Worm (Caenorhabditis elegans) whole organism, young adult: Measurements from ENCODE around the gene nduf-9.

Source experiments
- B0019.2 ChIP-seq: fragments of 200-800 bp; sonication (Bioruptor generic); conservative IDR thresholded peaks from 2 replicates; pipeline ENCODE4 v1.3.6; 2022; ENCODE audit warnings: missing genetic modification reagents, missing genetic modification characterization, missing compliant biosample characterization
- B0261.1 ChIP-seq: sonication (generic microtip); optimal IDR thresholded peaks from 2 replicates; lab custom pipeline; 2016; ENCODE audit warnings: mild to moderate bottlenecking, missing genetic modification characterization, moderate library complexity, missing compliant biosample characterization
- C06A6.2 ChIP-seq: fragments of 200-800 bp; sonication (Bioruptor generic); conservative IDR thresholded peaks from 2 replicates; pipeline ENCODE4 v1.3.6; 2022; ENCODE audit warnings: missing genetic modification characterization, missing compliant biosample characterization
- F22D6.2 ChIP-seq: sonication (generic microtip); optimal IDR thresholded peaks from 2 replicates; lab custom pipeline; 2016; ENCODE audit warnings: mild to moderate bottlenecking, missing genetic modification characterization, missing compliant biosample characterization
- F33H1.4 ChIP-seq: fragments of 200-800 bp; sonication (Bioruptor generic); IDR thresholded peaks from 2 replicates; pipeline ENCODE4 v1.3.6; 2022; ENCODE audit warnings: missing genetic modification reagents, missing genetic modification characterization, missing compliant biosample characterization
- F37B4.10 ChIP-seq: fragments of 200-800 bp; sonication (Bioruptor generic); IDR thresholded peaks from 2 replicates; pipeline ENCODE4 v1.3.6; 2022; ENCODE audit warnings: missing genetic modification characterization, missing compliant biosample characterization
- F39B2.1 ChIP-seq: fragments of 200-800 bp; sonication (Bioruptor generic); IDR thresholded peaks from 2 replicates; pipeline ENCODE4 v1.3.6; 2022; ENCODE audit warnings: missing genetic modification reagents, missing genetic modification characterization, missing compliant biosample characterization
- F57C9.4 ChIP-seq: sonication (generic microtip); optimal IDR thresholded peaks from 2 replicates; lab custom pipeline; 2017; ENCODE audit warnings: mild to moderate bottlenecking, missing genetic modification characterization, missing compliant biosample characterization
- T26A5.8 ChIP-seq: sonication (generic microtip); optimal IDR thresholded peaks from 2 replicates; lab custom pipeline; 2016; ENCODE audit warnings: missing genetic modification characterization, missing compliant biosample characterization
- Y53G8AR.9 ChIP-seq: fragments of 200-800 bp; sonication (Bioruptor generic); conservative IDR thresholded peaks from 2 replicates; pipeline ENCODE4 v1.3.6; 2022; ENCODE audit warnings: missing genetic modification reagents, missing genetic modification characterization, missing compliant biosample characterization
- atf-7 ChIP-seq: sonication (generic microtip); optimal IDR thresholded peaks from 2 replicates; lab custom pipeline; 2017; ENCODE audit warnings: mild to moderate bottlenecking, missing genetic modification characterization, missing compliant biosample characterization
- bed-1 ChIP-seq: fragments of 200-800 bp; sonication (Bioruptor generic); IDR thresholded peaks from 2 replicates; pipeline ENCODE4 v1.3.6; 2022; ENCODE audit warnings: missing genetic modification reagents, missing genetic modification characterization, missing compliant biosample characterization
- cebp-1 ChIP-seq, 2 experiments: fragments of 200-800 bp in 1 of 2; sonication (Bioruptor generic) in 1 of 2; sonication (generic microtip) in 1 of 2; IDR thresholded peaks in 1 of 2; optimal IDR thresholded peaks in 1 of 2; 2 replicates each; pipeline versions ENCODE4 v1.3.6 to Lab custom; 2017 to 2022; ENCODE audit warnings: missing compliant biosample characterization in 2 of 2, missing genetic modification characterization in 2 of 2, mild to moderate bottlenecking in 1 of 2, missing genetic modification reagents in 1 of 2, moderate library complexity in 1 of 2
- ceh-79 ChIP-seq: sonication (generic microtip); optimal IDR thresholded peaks from 2 replicates; lab custom pipeline; 2017; ENCODE audit warnings: mild to moderate bottlenecking, missing genetic modification characterization, missing compliant biosample characterization
- chd-7 ChIP-seq: sonication (generic microtip); optimal IDR thresholded peaks from 2 replicates; lab custom pipeline; 2016; ENCODE audit warnings: mild to moderate bottlenecking, missing genetic modification characterization, moderate library complexity, missing compliant biosample characterization
- die-1 ChIP-seq: sonication (generic microtip); optimal IDR thresholded peaks from 2 replicates; lab custom pipeline; 2016; ENCODE audit warnings: missing genotype, mild to moderate bottlenecking, missing genetic modification characterization, missing compliant biosample characterization
- efl-1 ChIP-seq: fragments of 150-350 bp; optimal IDR thresholded peaks from 2 replicates; lab custom pipeline; 2014; ENCODE audit warnings: missing biosample characterization, missing genetic modification reagents, missing genetic modification characterization
- egl-18 ChIP-seq: fragments of 200-800 bp; sonication (Bioruptor generic); IDR thresholded peaks from 2 replicates; pipeline ENCODE4 v1.3.6; 2022; ENCODE audit warnings: missing genetic modification reagents, missing genetic modification characterization, missing compliant biosample characterization
- egrh-3 ChIP-seq: fragments of 200-800 bp; sonication (Bioruptor generic); IDR thresholded peaks from 2 replicates; pipeline ENCODE4 v1.3.6; 2022; ENCODE audit warnings: missing genetic modification reagents, missing genetic modification characterization, missing compliant biosample characterization
- ekl-4 ChIP-seq: fragments of 200-800 bp; sonication (Bioruptor generic); IDR thresholded peaks from 2 replicates; pipeline ENCODE4 v1.3.6; 2022; ENCODE audit warnings: missing genetic modification reagents, missing genetic modification characterization, missing compliant biosample characterization
- ets-4 ChIP-seq: fragments of 200-800 bp; sonication (Bioruptor generic); optimal IDR thresholded peaks from 2 replicates; lab custom pipeline; 2018; ENCODE audit warnings: mild to moderate bottlenecking, missing genetic modification characterization, missing compliant biosample characterization
- fkh-3 ChIP-seq: sonication (generic microtip); optimal IDR thresholded peaks from 2 replicates; lab custom pipeline; 2016; ENCODE audit warnings: mild to moderate bottlenecking, missing genetic modification characterization, missing compliant biosample characterization
- hlh-12 ChIP-seq: sonication (generic microtip); optimal IDR thresholded peaks from 2 replicates; lab custom pipeline; 2016; ENCODE audit warnings: missing genetic modification characterization, missing compliant biosample characterization
- hmg-20 ChIP-seq: fragments of 200-800 bp; sonication (Bioruptor generic); IDR thresholded peaks from 2 replicates; pipeline ENCODE4 v1.3.6; 2022; ENCODE audit warnings: missing genetic modification reagents, missing genetic modification characterization, missing compliant biosample characterization
- lin-26 ChIP-seq: fragments of 200-800 bp; sonication (Bioruptor generic); IDR thresholded peaks from 2 replicates; pipeline ENCODE4 v1.3.6; 2022; ENCODE audit warnings: missing genetic modification reagents, missing genetic modification characterization, missing compliant biosample characterization
- lin-35 ChIP-seq, 3 experiments: fragments of 150-350 bp in 2 of 3; sonication (generic microtip) in 1 of 3; optimal IDR thresholded peaks; 2 replicates each; lab custom pipeline; 2014 to 2018; ENCODE audit warnings: missing biosample characterization in 3 of 3, missing genetic modification characterization in 3 of 3, missing genetic modification reagents in 3 of 3
- lin-40 ChIP-seq: sonication (generic microtip); optimal IDR thresholded peaks from 2 replicates; lab custom pipeline; 2016; ENCODE audit warnings: missing genetic modification characterization, mild to moderate bottlenecking, missing compliant biosample characterization, missing genotype, missing genetic modification reagents
- lin-54 ChIP-seq: fragments of 200-800 bp; sonication (Bioruptor generic); optimal IDR thresholded peaks from 2 replicates; lab custom pipeline; 2018; ENCODE audit warnings: mild to moderate bottlenecking, missing genetic modification characterization, missing compliant biosample characterization
- lir-1 ChIP-seq: fragments of 200-800 bp; sonication (Bioruptor generic); conservative IDR thresholded peaks from 2 replicates; pipeline ENCODE4 v1.3.6; 2022; ENCODE audit warnings: missing genetic modification reagents, missing genetic modification characterization, missing compliant biosample characterization
- madf-10 ChIP-seq: sonication (generic microtip); optimal IDR thresholded peaks from 2 replicates; lab custom pipeline; 2016; ENCODE audit warnings: mild to moderate bottlenecking, missing genetic modification characterization, missing compliant biosample characterization
- madf-3 ChIP-seq: fragments of 200-800 bp; sonication (Bioruptor generic); IDR thresholded peaks from 2 replicates; pipeline ENCODE4 v1.3.6; 2022; ENCODE audit warnings: missing genetic modification reagents, missing genetic modification characterization, missing compliant biosample characterization
- madf-8 ChIP-seq: fragments of 200-800 bp; sonication (Bioruptor generic); conservative IDR thresholded peaks from 2 replicates; pipeline ENCODE4 v1.3.6; 2022; ENCODE audit warnings: missing genetic modification reagents, missing genetic modification characterization, missing compliant biosample characterization
- mes-4 ChIP-seq: sonication (generic microtip); optimal IDR thresholded peaks from 2 replicates; lab custom pipeline; 2016; ENCODE audit warnings: missing genotype, missing genetic modification characterization, missing compliant biosample characterization
- nhr-27 ChIP-seq: fragments of 200-800 bp; sonication (Bioruptor generic); optimal IDR thresholded peaks from 2 replicates; lab custom pipeline; 2018; ENCODE audit warnings: mild to moderate bottlenecking, missing genetic modification characterization, moderate library complexity, missing compliant biosample characterization
- nhr-80 ChIP-seq: sonication (generic microtip); optimal IDR thresholded peaks from 2 replicates; lab custom pipeline; 2016; ENCODE audit warnings: missing genetic modification characterization, missing compliant biosample characterization
- pha-4 ChIP-seq: fragments of 150-350 bp; sonication (generic microtip); optimal IDR thresholded peaks from 2 replicates; lab custom pipeline; 2014; ENCODE audit warnings: missing biosample characterization, missing genetic modification reagents, missing genetic modification characterization
- snpc-1.1 ChIP-seq: sonication (generic microtip); optimal IDR thresholded peaks from 2 replicates; lab custom pipeline; 2017; ENCODE audit warnings: missing genetic modification characterization, mild to moderate bottlenecking, missing compliant biosample characterization, antibody characterized with exemption, moderate library complexity, missing genotype, missing genetic modification reagents; ENCODE audit not compliant: insufficient read depth
- snpc-3.4 ChIP-seq: sonication (generic microtip); optimal IDR thresholded peaks from 2 replicates; lab custom pipeline; 2017; ENCODE audit warnings: missing genetic modification characterization, mild to moderate bottlenecking, missing compliant biosample characterization, antibody characterized with exemption, moderate library complexity, missing genotype, missing genetic modification reagents
- sptf-2 ChIP-seq: fragments of 200-800 bp; sonication (Bioruptor generic); optimal IDR thresholded peaks from 2 replicates; lab custom pipeline; 2018; ENCODE audit warnings: mild to moderate bottlenecking, missing genetic modification characterization, missing compliant biosample characterization

The nduf-9 gene

DNA sequence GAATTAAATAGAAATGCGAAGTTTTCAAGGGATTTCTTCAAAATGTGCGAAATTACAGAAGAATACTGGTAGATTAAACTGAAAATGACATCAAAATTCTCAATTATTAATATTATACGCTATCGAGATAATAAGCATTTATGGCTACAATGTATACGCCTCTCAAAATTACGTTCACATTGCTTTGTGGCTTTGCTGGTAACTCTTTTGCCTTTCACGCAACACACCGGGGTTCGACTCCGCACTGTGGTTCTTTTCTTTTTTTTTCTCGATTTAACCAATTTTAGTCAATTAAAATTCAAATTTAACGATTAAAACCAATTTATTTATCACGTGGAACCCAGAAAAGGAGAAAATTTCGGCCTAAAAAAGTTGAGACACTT is 654 bp upstream of the nduf-9 start (continued):
- TF ChIP-seq ekl-4 (GFP tag; lab: Robert Waterston, UW) (no peak), Y53G8AR.9 (GFP tag; lab: Robert Waterston, UW) (peak; percentile 77), chd-7 (no peak), fkh-3 (tag; lab: Kevin White, UChicago) (no peak), F57C9.4 (peak; percentile 28), madf-10 (tag; lab: Kevin White, UChicago) (peak; percentile 61), F39B2.1 (GFP tag; lab: Robert Waterston, UW) (no peak), ets-4 (GFP tag; lab: Kevin White, UChicago) (no peak), B0019.2 (GFP tag; lab: Robert Waterston, UW) (no peak), mes-4 (peak; percentile 58), die-1 (tag; lab: Kevin White, UChicago) (peak; percentile 87), F22D6.2 (tag; lab: Kevin White, UChicago) (peak; percentile 38), pha-4 (no peak), lin-26 (GFP tag; lab: Robert Waterston, UW) (peak; percentile 91; the same call in 1 of the 2 replicates), B0261.1 (tag; lab: Kevin White, UChicago) (peak; percentile 91), sptf-2 (no peak), bed-1 (GFP tag; lab: Robert Waterston, UW) (no peak), snpc-1.1 (tag; lab: Kevin White, UChicago) (peak; percentile 40)

DNA sequence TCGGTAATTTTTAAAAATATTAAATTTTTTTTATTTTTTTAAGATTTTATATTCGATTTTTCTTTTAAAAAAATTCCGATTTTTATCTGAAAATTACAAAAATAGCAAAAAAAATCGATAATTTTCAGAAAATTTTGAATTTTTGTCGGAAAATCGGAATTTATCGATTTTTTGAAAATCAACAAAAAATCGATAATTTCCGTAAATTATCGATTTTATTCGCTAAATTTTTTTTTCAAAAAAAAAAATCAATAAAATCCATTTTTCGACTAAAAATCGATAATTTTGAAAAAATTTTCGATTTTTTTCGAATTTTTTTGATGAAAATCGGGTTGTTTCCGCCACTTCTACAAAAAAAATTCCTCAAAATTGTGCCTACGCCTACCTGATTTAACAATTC is 6.0 kb downstream of the nduf-9 start:
- TF ChIP-seq hlh-12 (tag; lab: Kevin White, UChicago) (no peak), egl-18 (GFP tag; lab: Robert Waterston, UW) (no peak), egrh-3 (GFP tag; lab: Robert Waterston, UW) (no peak), lin-40 (tag; lab: Kevin White, UChicago) (no peak), ekl-4 (GFP tag; lab: Robert Waterston, UW) (no peak), lir-1 (GFP tag; lab: Robert Waterston, UW) (no peak), T26A5.8 (tag; lab: Kevin White, UChicago) (no peak), ceh-79 (tag; lab: Kevin White, UChicago) (no peak), F37B4.10 (GFP tag; lab: Robert Waterston, UW) (no peak)

DNA sequence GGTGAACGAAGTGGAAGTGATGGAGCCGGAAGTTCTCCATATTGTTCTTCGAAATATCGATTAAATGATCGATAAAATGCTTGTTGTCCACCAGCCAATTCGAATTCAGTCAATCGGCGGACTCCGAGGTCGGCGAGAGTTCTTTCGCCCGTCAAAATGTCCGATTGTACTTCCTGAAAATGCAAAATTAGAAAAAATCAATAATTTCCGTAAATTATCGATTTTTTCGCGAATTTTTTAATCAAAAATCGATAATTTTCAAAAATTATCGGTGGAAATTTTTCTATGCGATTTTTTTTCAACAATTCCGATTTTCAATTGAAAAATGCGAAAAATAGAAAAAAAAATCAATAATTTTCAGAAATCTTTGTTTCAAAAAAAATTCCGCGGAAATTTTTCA is 6.4 kb downstream of the nduf-9 start:
- no peak for TF ChIP-seq lin-54 (GFP tag; lab: Kevin White, UChicago)
- no peak for TF ChIP-seq mes-4
- TF ChIP-seq atf-7 (tag; lab: Kevin White, UChicago) = no peak
- no peak for TF ChIP-seq egl-18 (GFP tag; lab: Robert Waterston, UW)
- TF ChIP-seq nhr-27 (tag; lab: Kevin White, UChicago) = no peak
- no peak for TF ChIP-seq F33H1.4 (GFP tag; lab: Robert Waterston, UW)

DNA sequence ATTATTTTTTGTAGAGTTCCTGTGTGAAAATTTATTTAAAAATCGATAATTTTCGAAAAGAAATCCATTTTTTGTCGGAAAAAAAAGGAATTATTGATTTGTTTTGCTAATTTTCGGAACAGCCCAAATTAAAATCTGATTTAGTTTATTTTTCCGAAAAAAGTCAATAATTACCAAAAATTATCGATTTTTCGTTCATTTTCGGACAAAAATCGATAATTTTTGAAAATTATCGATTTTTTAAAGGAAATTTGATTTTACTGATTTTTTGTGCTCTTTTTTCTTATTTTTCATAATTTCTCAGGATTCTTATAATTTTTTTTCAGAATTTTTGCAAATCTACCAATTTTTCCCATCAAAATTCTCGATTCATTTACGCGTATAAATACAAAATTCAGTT is 7.0 kb downstream of the nduf-9 start:
- no peak for TF ChIP-seq C06A6.2 (GFP tag; lab: Robert Waterston, UW)
- no peak for TF ChIP-seq hlh-12 (tag; lab: Kevin White, UChicago)
- TF ChIP-seq nhr-80 = no peak
- TF ChIP-seq efl-1 = no peak
- no peak for TF ChIP-seq cebp-1 (GFP tag; IDR thresholded peaks at IDR 0.05; lab: Robert Waterston, UW)
- TF ChIP-seq cebp-1 (tag; optimal IDR thresholded peaks at IDR 0.05; lab: Kevin White, UChicago) = no peak
- TF ChIP-seq lin-35 (GFP tag; optimal IDR thresholded peaks at IDR 0.05; lab: Kevin White, UChicago) = no peak
- TF ChIP-seq madf-8 (GFP tag; lab: Robert Waterston, UW) = no peak
- no peak for TF ChIP-seq madf-3 (GFP tag; lab: Robert Waterston, UW)
- no peak for TF ChIP-seq snpc-3.4 (tag; lab: Kevin White, UChicago)
- no peak for TF ChIP-seq hmg-20 (GFP tag; lab: Robert Waterston, UW)
